Worm (Caenorhabditis elegans): Measurements from ENCODE around the gene C13F10.8.

The C13F10.8 gene

DNA sequence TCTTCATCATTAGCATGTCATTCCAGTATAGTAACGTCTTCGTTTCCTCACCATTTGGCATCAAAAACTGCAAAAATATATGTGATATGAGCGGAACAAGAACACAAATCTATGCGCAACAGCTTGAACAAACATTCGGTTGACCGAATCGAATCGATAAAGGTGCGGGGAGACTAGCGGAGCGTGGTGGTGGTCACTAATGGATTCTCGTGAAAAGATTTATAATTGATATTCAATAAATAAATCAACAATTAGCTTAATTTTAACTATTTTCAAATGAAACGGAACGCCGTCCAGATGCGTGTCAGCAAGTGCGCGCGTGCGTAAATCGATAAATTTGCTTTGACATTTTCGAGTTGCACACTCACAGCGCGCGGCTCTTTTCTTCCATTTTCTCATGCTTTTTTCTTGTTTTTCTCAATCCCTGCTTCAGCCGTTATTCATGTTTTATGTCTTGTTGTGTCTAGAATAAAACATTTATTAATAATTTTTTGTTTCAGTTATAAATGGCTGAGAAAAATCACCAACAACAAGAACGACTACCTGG, at the start of gene C13F10.8, which contains the start of the genes C13F10.6 and kxd-1:
Gene C13F10.8 (minus strand): TSS at position 51 of the 547 bp plus-strand sequence.
Gene C13F10.6 (minus strand): TSS at position 67 of the 547 bp plus-strand sequence.
Gene kxd-1 (plus strand): TSS at position 497 of the 547 bp plus-strand sequence.
- TF ChIP-seq flh-1 (GFP tag; optimal IDR thresholded peaks at IDR 0.05) (no peak), mep-1 (tag; optimal IDR thresholded peaks at IDR 0.05) (peak; percentile 15)

DNA sequence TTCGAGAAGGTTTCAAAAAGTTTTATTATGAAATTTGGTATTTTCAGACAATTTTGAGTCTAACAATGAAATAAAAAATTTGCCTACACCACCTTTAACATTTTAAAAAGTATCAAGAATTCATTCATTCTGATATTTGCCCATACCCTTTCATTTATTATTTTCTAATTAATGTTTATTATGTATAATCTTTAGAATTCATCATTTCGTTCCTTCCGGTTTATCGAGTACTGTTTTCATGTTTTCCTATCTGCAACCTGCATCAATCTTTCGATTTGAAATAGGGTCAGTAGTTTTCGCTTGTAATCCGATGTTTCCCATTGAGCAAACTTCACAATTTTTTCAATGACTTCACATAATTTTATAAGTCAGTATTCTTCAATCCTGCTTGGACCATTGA, 48.6 kb upstream of the C13F10.8 start, which contains the start of gene C13A2.6:
Gene C13A2.6 (plus strand): TSS at position 301 of the 400 bp plus-strand sequence.
- TF ChIP-seq lin-32 (GFP tag; optimal IDR thresholded peaks at IDR 0.05) (no peak), unc-120 (tag; optimal IDR thresholded peaks at IDR 0.05; ENCODE audit: poor library complexity, severe bottlenecking) (no peak), lin-13 (tag; optimal IDR thresholded peaks at IDR 0.05) (no peak)

DNA sequence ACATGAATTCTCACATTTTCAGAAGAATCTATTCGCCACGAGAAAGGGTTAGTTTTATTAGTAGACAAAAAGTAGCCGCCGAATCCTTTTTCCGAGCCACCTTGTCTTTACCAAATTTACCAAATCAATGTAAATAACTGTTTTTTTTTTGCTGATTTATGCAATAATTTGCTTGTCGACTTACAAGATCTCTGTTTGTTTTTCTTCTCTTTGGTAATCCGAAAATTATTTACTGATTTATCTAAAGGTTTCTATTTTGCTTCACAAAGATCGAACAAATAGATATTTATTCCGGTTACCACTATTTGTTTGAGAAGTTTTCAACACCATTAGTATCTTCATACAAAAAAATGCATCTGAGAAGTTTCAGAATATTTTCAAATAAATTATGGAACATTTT, 45.2 kb upstream of the C13F10.8 start, which contains the start of gene C13A2.7:
Gene C13A2.7 (plus strand): TSS at position 301 of the 400 bp plus-strand sequence.
- TF ChIP-seq zip-8 (tag; optimal IDR thresholded peaks at IDR 0.05) = no peak
- no peak for TF ChIP-seq unc-62 (GFP tag; optimal IDR thresholded peaks at IDR 0.05)
- no peak for TF ChIP-seq ceh-83 (GFP tag; optimal IDR thresholded peaks at IDR 0.05)
- TF ChIP-seq unc-120 (tag; optimal IDR thresholded peaks at IDR 0.05; ENCODE audit: poor library complexity, severe bottlenecking) = no peak
- TF ChIP-seq drap-1 (GFP tag; optimal IDR thresholded peaks at IDR 0.05) = no peak

DNA sequence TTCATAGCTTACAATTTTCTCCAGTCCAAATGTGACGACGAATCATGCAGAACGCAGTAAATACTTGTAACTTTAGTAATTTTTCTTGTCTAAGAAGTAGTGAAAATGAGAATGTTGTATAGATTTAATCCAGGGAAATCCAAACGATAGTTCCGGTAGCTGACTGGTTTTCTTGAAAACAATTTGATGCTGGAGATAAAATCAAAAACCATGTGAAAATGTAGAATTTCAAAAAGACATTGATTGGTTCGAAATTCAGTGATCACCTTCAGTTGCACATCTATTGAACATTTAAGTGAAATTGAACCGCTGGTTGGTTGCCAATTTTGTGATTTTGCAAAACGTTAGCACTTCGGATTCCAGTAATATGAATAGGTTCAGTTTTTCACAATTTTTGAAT, 43.2 kb upstream of the C13F10.8 start, which contains the start of gene C13A2.9:
Gene C13A2.9 (minus strand): TSS at position 101 of the 400 bp plus-strand sequence.
- TF ChIP-seq ces-1 (GFP tag; optimal IDR thresholded peaks at IDR 0.05) = no peak
- no peak for TF ChIP-seq flh-1 (GFP tag; optimal IDR thresholded peaks at IDR 0.05)
- no peak for TF ChIP-seq snpc-4 (tag; optimal IDR thresholded peaks at IDR 0.05)
- no peak for TF ChIP-seq nhr-76 (tag; optimal IDR thresholded peaks at IDR 0.05)
- no peak for TF ChIP-seq bed-3 (GFP tag; optimal IDR thresholded peaks at IDR 0.05)
- no peak for TF ChIP-seq tbx-8 (GFP tag; optimal IDR thresholded peaks at IDR 0.05)
- TF ChIP-seq unc-39 (tag; optimal IDR thresholded peaks at IDR 0.05) = no peak
- no peak for TF ChIP-seq pha-4 (tag; optimal IDR thresholded peaks at IDR 0.05)
- no peak for TF ChIP-seq mep-1 (tag; optimal IDR thresholded peaks at IDR 0.05)
- TF ChIP-seq lin-32 (GFP tag; optimal IDR thresholded peaks at IDR 0.05) = no peak
- TF ChIP-seq blmp-1 (tag; optimal IDR thresholded peaks at IDR 0.05) = no peak
- no peak for TF ChIP-seq cnd-1 (tag; optimal IDR thresholded peaks at IDR 0.05)
- no peak for TF ChIP-seq hlh-1 (tag; optimal IDR thresholded peaks at IDR 0.05)
- no peak for TF ChIP-seq lsy-2 (tag; optimal IDR thresholded peaks at IDR 0.05)
- no peak for TF ChIP-seq unc-120 (tag; optimal IDR thresholded peaks at IDR 0.05; ENCODE audit: poor library complexity, severe bottlenecking)
- no peak for TF ChIP-seq unc-62 (GFP tag; optimal IDR thresholded peaks at IDR 0.05)

DNA sequence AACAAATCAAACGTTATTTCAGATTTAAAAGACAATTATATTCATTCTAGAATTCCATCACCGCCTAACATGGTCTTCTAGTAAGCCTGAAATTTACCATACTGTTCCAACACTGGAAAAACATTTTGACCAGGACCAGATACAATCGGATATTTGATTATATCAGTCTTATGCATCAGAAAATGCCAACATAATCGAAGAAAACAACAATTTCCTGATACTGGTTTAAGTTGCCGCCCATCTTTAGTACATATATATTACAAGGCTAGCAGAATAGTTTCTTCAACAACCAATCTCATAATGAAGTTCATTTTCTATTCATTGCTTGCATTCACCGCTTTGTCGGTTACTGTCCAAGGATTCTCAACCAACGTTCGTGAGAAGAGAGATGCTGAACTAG, 38.1 kb upstream of the C13F10.8 start, which contains the start of gene C13A2.12:
Gene C13A2.12 (plus strand): TSS at position 301 of the 400 bp plus-strand sequence.
- TF ChIP-seq drap-1 (GFP tag; optimal IDR thresholded peaks at IDR 0.05) (no peak), unc-62 (GFP tag; optimal IDR thresholded peaks at IDR 0.05) (no peak), ceh-39 (tag; optimal IDR thresholded peaks at IDR 0.05) (no peak), snpc-4 (tag; optimal IDR thresholded peaks at IDR 0.05) (no peak), mls-2 (tag; optimal IDR thresholded peaks at IDR 0.05) (no peak), bed-3 (GFP tag; optimal IDR thresholded peaks at IDR 0.05) (no peak), lin-32 (GFP tag; optimal IDR thresholded peaks at IDR 0.05) (no peak), lsy-2 (tag; optimal IDR thresholded peaks at IDR 0.05) (no peak), mep-1 (tag; optimal IDR thresholded peaks at IDR 0.05) (no peak), sptf-1 (tag; optimal IDR thresholded peaks at IDR 0.05) (no peak), unc-39 (tag; optimal IDR thresholded peaks at IDR 0.05) (no peak), nhr-28 (tag; optimal IDR thresholded peaks at IDR 0.05) (no peak), zip-8 (tag; optimal IDR thresholded peaks at IDR 0.05) (no peak), elt-3 (tag; optimal IDR thresholded peaks at IDR 0.05) (no peak), ham-2 (GFP tag; optimal IDR thresholded peaks at IDR 0.05) (no peak), nhr-237 (tag; optimal IDR thresholded peaks at IDR 0.05) (no peak), ceh-83 (GFP tag; optimal IDR thresholded peaks at IDR 0.05) (no peak), nhr-2 (tag; optimal IDR thresholded peaks at IDR 0.05) (no peak)

DNA sequence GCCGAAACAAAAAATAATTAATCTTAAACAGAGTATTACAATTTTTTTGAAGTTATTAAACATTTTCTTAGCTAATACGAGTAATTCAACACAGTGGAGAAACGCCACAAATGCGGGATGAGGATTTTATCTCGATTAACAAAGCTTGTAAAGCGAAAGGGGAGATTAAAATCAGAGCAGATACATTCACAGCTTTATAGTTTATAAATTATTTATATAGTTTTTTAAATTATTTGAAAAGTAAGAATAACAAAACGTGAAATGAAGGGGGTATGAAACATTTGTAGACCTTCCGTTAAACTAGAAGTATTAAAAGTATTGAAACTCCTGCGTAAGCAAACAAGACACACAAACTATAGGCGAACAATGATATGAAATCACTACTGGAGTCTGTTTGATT, 34.3 kb upstream of the C13F10.8 start, which contains the start of gene C05C8.8:
Gene C05C8.8 (minus strand): TSS at position 101 of the 400 bp plus-strand sequence.
- TF ChIP-seq mab-5 (tag; optimal IDR thresholded peaks at IDR 0.05) (no peak), lsy-2 (tag; optimal IDR thresholded peaks at IDR 0.05) (no peak), mep-1 (tag; optimal IDR thresholded peaks at IDR 0.05) (no peak), hlh-1 (tag; optimal IDR thresholded peaks at IDR 0.05) (no peak), sem-2 (GFP tag; optimal IDR thresholded peaks at IDR 0.05) (no peak), unc-120 (tag; optimal IDR thresholded peaks at IDR 0.05; ENCODE audit: poor library complexity, severe bottlenecking) (no peak)
